6 worm cellular contexts compared by ENCODE assay signal in genomic region chrII:5323773-5324172, ce11.
A peak's percentile ranks its signal among the peaks of the same experiment; 100 is the strongest.
TF ChIP-seq lines count a peak whose summit lies in the region.

No protein-coding gene starts in this region.

TF ChIP-seq in whole organism, L1 larva, 84 proteins besides CTCF, POLR2A, EP300 and RAD21 (continues in another document):
- no peak for TF ChIP-seq ceh-88 (GFP tag; IDR thresholded peaks at IDR 0.05; lab: Robert Waterston, UW)
- TF ChIP-seq sup-37 (GFP tag; optimal IDR thresholded peaks at IDR 0.05; lab: Kevin White, UChicago), result no peak
- TF ChIP-seq efl-3 (GFP tag; optimal IDR thresholded peaks at IDR 0.05; lab: Kevin White, UChicago), result no peak
- TF ChIP-seq hlh-4 (tag; optimal IDR thresholded peaks at IDR 0.05; lab: Kevin White, UChicago), result no peak
- TF ChIP-seq elt-2 (tag; optimal IDR thresholded peaks at IDR 0.05; lab: Kevin White, UChicago), result peak; percentile 99
- TF ChIP-seq unc-62 (GFP tag; optimal IDR thresholded peaks at IDR 0.05; lab: Kevin White, UChicago), result no peak
- TF ChIP-seq lin-14 (GFP tag; optimal IDR thresholded peaks at IDR 0.05; lab: Kevin White, UChicago), result no peak
- TF ChIP-seq sox-4 (tag; optimal IDR thresholded peaks at IDR 0.05; lab: Kevin White, UChicago), result no peak
- TF ChIP-seq lin-39 (tag; optimal IDR thresholded peaks at IDR 0.05; lab: Kevin White, UChicago), result no peak
- TF ChIP-seq mdl-1 (tag; optimal IDR thresholded peaks at IDR 0.05; lab: Kevin White, UChicago), result no peak
- TF ChIP-seq ceh-8 (GFP tag; optimal IDR thresholded peaks at IDR 0.05; lab: Kevin White, UChicago), result no peak
- no peak for TF ChIP-seq aly-2 (tag; optimal IDR thresholded peaks at IDR 0.05; lab: Kevin White, UChicago)
- no peak for TF ChIP-seq ceh-90 (tag; optimal IDR thresholded peaks at IDR 0.05; lab: Kevin White, UChicago)
- TF ChIP-seq alr-1 (tag; optimal IDR thresholded peaks at IDR 0.05; lab: Kevin White, UChicago; ENCODE audit: borderline replicate concordance), result no peak
- TF ChIP-seq fkh-8 (tag; optimal IDR thresholded peaks at IDR 0.05; lab: Kevin White, UChicago), result no peak
- TF ChIP-seq pax-3 (tag; optimal IDR thresholded peaks at IDR 0.05; lab: Kevin White, UChicago), result peak; percentile 23

TF ChIP-seq in whole organism, L2 larva, 48 proteins besides CTCF, POLR2A, EP300 and RAD21 (continues in another document):
- TF ChIP-seq mbf-1 (tag; optimal IDR thresholded peaks at IDR 0.05; lab: Kevin White, UChicago) (no peak), gmeb-1 (tag; optimal IDR thresholded peaks at IDR 0.05; lab: Kevin White, UChicago) (peak; percentile 39), nhr-11 (tag; optimal IDR thresholded peaks at IDR 0.05; lab: Kevin White, UChicago) (no peak), fos-1 (tag; optimal IDR thresholded peaks at IDR 0.05; lab: Kevin White, UChicago) (peak; percentile 98), sma-9 (GFP tag; optimal IDR thresholded peaks at IDR 0.05; lab: Kevin White, UChicago) (peak; percentile 93), sma-9 (tag; optimal IDR thresholded peaks at IDR 0.05; lab: Kevin White, UChicago) (no peak), F13H6.1 (tag; optimal IDR thresholded peaks at IDR 0.05; lab: Kevin White, UChicago) (peak; percentile 62), mdl-1 (tag; optimal IDR thresholded peaks at IDR 0.05; lab: Kevin White, UChicago) (no peak), nhr-21 (tag; optimal IDR thresholded peaks at IDR 0.05; lab: Kevin White, UChicago) (peak; percentile 14), elt-3 (tag; optimal IDR thresholded peaks at IDR 0.05; lab: Kevin White, UChicago) (no peak), snpc-4 (tag; optimal IDR thresholded peaks at IDR 0.05; lab: Kevin White, UChicago) (no peak), unc-39 (tag; optimal IDR thresholded peaks at IDR 0.05; lab: Kevin White, UChicago) (no peak), nhr-129 (tag; optimal IDR thresholded peaks at IDR 0.05; lab: Kevin White, UChicago) (no peak), egl-27 (tag; optimal IDR thresholded peaks at IDR 0.05; lab: Kevin White, UChicago) (no peak), nhr-237 (tag; optimal IDR thresholded peaks at IDR 0.05; lab: Kevin White, UChicago) (no peak), nhr-23 (tag; optimal IDR thresholded peaks at IDR 0.05; lab: Kevin White, UChicago) (no peak), lsy-2 (tag; optimal IDR thresholded peaks at IDR 0.05; lab: Kevin White, UChicago) (no peak)

TF ChIP-seq in whole organism, L3 larva, 47 proteins besides CTCF, POLR2A, EP300 and RAD21:
- TF ChIP-seq elt-2 (tag; optimal IDR thresholded peaks at IDR 0.05; lab: Kevin White, UChicago) (peak; percentile 100), nfya-1 (tag; optimal IDR thresholded peaks at IDR 0.05; lab: Kevin White, UChicago; ENCODE audit: insufficient read depth) (no peak), jun-1 (tag; optimal IDR thresholded peaks at IDR 0.05; lab: Kevin White, UChicago) (peak; percentile 83), ceh-9 (tag; optimal IDR thresholded peaks at IDR 0.05; lab: Kevin White, UChicago) (no peak), pha-4 (tag; optimal IDR thresholded peaks at IDR 0.05; lab: Kevin White, UChicago) (peak; percentile 88), pqm-1 (tag; optimal IDR thresholded peaks at IDR 0.05; lab: Kevin White, UChicago) (peak; percentile 99), ama-1 (optimal IDR thresholded peaks at IDR 0.05; lab: Kevin White, UChicago) (no peak)

TF ChIP-seq in whole organism, L4 larva, 104 proteins besides CTCF, POLR2A, EP300 and RAD21 (continues in another document):
- no peak for TF ChIP-seq Y48G9A.11 (GFP tag; IDR thresholded peaks at IDR 0.05; lab: Robert Waterston, UW)
- peak in 1 of 2 experiments; percentile 34 for TF ChIP-seq lsy-2 (tag; optimal IDR thresholded peaks at IDR 0.05; lab: Kevin White, UChicago)
- no peak for TF ChIP-seq snpc-1.2 (GFP tag; IDR thresholded peaks at IDR 0.05; lab: Robert Waterston, UW)
- TF ChIP-seq zip-2 (tag; optimal IDR thresholded peaks at IDR 0.05; lab: Kevin White, UChicago), result no peak
- no peak for TF ChIP-seq ZK546.5 (tag; optimal IDR thresholded peaks at IDR 0.05; lab: Kevin White, UChicago)
- no peak for TF ChIP-seq gei-8 (GFP tag; optimal IDR thresholded peaks at IDR 0.05; lab: Kevin White, UChicago)
- no peak for TF ChIP-seq Y75B8A.6 (GFP tag; IDR thresholded peaks at IDR 0.05; lab: Robert Waterston, UW)
- TF ChIP-seq dmd-6 (GFP tag; IDR thresholded peaks at IDR 0.05; lab: Robert Waterston, UW), result peak; percentile 92
- no peak for TF ChIP-seq nhr-237 (tag; optimal IDR thresholded peaks at IDR 0.05; lab: Kevin White, UChicago)
- no peak for TF ChIP-seq spr-1 (tag; optimal IDR thresholded peaks at IDR 0.05; lab: Kevin White, UChicago)
- no peak for TF ChIP-seq lin-38 (GFP tag; IDR thresholded peaks at IDR 0.05; lab: Robert Waterston, UW)
- TF ChIP-seq mxl-3 (GFP tag; optimal IDR thresholded peaks at IDR 0.05; lab: Kevin White, UChicago), result no peak
- TF ChIP-seq nhr-48 (tag; optimal IDR thresholded peaks at IDR 0.05; lab: Kevin White, UChicago), result peak; percentile 82
- no peak for TF ChIP-seq Y105C5A.15 (GFP tag; IDR thresholded peaks at IDR 0.05; lab: Robert Waterston, UW)
- TF ChIP-seq lin-1 (GFP tag; IDR thresholded peaks at IDR 0.05; lab: Robert Waterston, UW), result 0 out of 2 replicates have a peak, but pooled peaks have one; percentile 54
- no peak for TF ChIP-seq egl-27 (tag; optimal IDR thresholded peaks at IDR 0.05; lab: Kevin White, UChicago)
- no peak for TF ChIP-seq skn-1 (tag; optimal IDR thresholded peaks at IDR 0.05; lab: Kevin White, UChicago)
- TF ChIP-seq nhr-42 (GFP tag; IDR thresholded peaks at IDR 0.05; lab: Robert Waterston, UW), result no peak
- no peak for TF ChIP-seq nhr-111 (GFP tag; optimal IDR thresholded peaks at IDR 0.05; lab: Kevin White, UChicago)
- TF ChIP-seq dve-1 (tag; optimal IDR thresholded peaks at IDR 0.05; lab: Kevin White, UChicago; ENCODE audit: insufficient read depth), result peak; percentile 86

TF ChIP-seq in whole organism, late embryonic, 69 proteins besides CTCF, POLR2A, EP300 and RAD21:
- TF ChIP-seq ceh-34 (tag; optimal IDR thresholded peaks at IDR 0.05; lab: Kevin White, UChicago), result no peak
- peak; percentile 67 for TF ChIP-seq pqm-1 (tag; optimal IDR thresholded peaks at IDR 0.05; lab: Kevin White, UChicago)
- no peak for TF ChIP-seq unc-86 (tag; optimal IDR thresholded peaks at IDR 0.05; lab: Kevin White, UChicago)
- peak; percentile 99 for TF ChIP-seq elt-2 (tag; optimal IDR thresholded peaks at IDR 0.05; lab: Kevin White, UChicago)

TF ChIP-seq in whole organism, young adult, 124 proteins besides CTCF, POLR2A, EP300 and RAD21:
- TF ChIP-seq tbp1 (GFP tag; optimal IDR thresholded peaks at IDR 0.05; lab: Kevin White, UChicago) (peak; percentile 3), lsl-1 (GFP tag; optimal IDR thresholded peaks at IDR 0.05; lab: Kevin White, UChicago) (no peak), pha-4 (tag; optimal IDR thresholded peaks at IDR 0.05; lab: Kevin White, UChicago) (peak; percentile 67), ets-4 (GFP tag; optimal IDR thresholded peaks at IDR 0.05; lab: Kevin White, UChicago) (peak; percentile 11), unc-62 (GFP tag; optimal IDR thresholded peaks at IDR 0.05; lab: Kevin White, UChicago) (peak; percentile 36), cebp-1 (GFP tag; IDR thresholded peaks at IDR 0.05; lab: Robert Waterston, UW) (no peak), cebp-1 (tag; optimal IDR thresholded peaks at IDR 0.05; lab: Kevin White, UChicago) (peak; percentile 46), akir-1 (GFP tag; optimal IDR thresholded peaks at IDR 0.05; lab: Kevin White, UChicago) (no peak), Y67H2A.10 (GFP tag; conservative IDR thresholded peaks at IDR 0.05; lab: Robert Waterston, UW) (no peak), nhr-80 (tag; optimal IDR thresholded peaks at IDR 0.05; lab: Kevin White, UChicago) (peak; percentile 88), attf-6 (GFP tag; IDR thresholded peaks at IDR 0.05; lab: Robert Waterston, UW) (no peak), B0336.3 (GFP tag; IDR thresholded peaks at IDR 0.05; lab: Robert Waterston, UW) (0 out of 2 replicates have a peak, but pooled peaks have one; percentile 29)
TF ChIP-seq in whole organism, young adult: peak in this region for 7.
